Worm (Caenorhabditis elegans) whole organism, dauer: ENCODE measurements around the gene clec-185.

Source experiments
- unc-62 ChIP-seq: sonication (generic microtip); optimal IDR thresholded peaks from 2 replicates; lab custom pipeline; 2017; ENCODE audit warnings: missing biosample characterization, missing genetic modification reagents, missing genetic modification characterization

The clec-185 gene

ce11 chrIV:12427687-12428284 lies 10.7 kb upstream of the clec-185 start:
- no peak for TF ChIP-seq unc-62 (GFP tag; lab: Kevin White, UChicago)

- no peak for TF ChIP-seq unc-62 (GFP tag; lab: Kevin White, UChicago)
Measured at ce11 chrIV:12428467-12428866, 10.0 kb upstream of the clec-185 start, which contains the start of gene col-130. TSS of gene col-130 (minus strand) at chrIV:12428516.

DNA sequence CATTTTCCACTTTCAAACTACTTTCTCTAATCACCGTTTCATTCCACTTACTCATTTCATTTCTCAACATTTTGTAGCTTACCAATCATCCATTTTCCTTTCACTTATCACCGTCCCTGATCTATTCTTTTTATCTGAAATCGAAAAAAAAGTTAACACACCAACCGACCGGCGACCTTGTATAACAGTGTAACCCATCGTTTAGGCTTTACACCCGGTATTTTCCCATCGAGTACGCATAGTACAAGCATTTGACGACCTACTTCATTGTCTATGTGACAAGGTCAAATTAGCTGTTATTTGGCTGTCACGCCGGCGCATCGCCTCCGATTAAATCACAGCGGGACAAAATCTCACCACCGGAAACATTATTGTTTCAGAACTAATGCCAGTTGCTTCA lies 9.0 kb upstream of the clec-185 start:
- no peak for TF ChIP-seq unc-62 (GFP tag; lab: Kevin White, UChicago)

DNA sequence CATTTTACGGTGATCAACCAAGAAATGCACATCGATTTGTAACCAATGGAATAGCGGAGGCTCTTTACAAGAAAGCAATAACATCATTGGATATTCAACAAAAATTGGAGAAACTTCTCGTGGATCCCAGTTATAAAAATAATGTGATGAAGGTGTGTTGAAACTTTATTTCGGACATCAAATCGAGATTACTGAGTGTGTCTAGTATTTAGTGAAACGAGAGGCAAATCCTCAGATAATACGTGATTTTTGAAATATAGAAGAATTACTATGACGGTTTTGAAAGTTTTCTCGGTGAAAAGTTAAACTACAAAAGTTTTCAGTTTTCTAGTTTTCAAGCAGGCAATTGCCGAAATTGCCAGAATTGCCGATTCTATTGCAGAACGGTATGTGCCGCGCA lies 6.7 kb upstream of the clec-185 start:
- no peak for TF ChIP-seq unc-62 (GFP tag; lab: Kevin White, UChicago)

DNA sequence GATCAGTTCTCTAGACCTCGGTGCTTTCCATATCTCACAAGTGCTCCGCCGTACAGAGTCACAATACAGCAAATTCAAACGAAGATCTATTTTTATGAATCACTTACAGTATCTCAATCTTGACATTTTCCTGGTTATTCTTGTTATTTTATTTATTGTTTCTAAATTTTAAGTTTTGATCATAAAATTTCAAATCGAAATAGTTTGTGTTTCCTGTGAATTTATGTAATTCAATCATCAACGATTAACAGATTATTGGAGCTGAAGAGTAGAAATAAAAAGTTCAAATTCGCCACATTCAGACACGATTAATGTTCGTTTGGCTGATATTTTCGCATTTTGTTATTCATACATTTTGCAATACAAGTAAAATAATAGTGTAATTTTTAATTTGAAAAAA lies 6.1 kb upstream of the clec-185 start, which contains the start of gene clec-184:
clec-184 (plus strand) TSS at position 301 of the 400 bp plus-strand sequence.
- no peak for TF ChIP-seq unc-62 (GFP tag; lab: Kevin White, UChicago)

ce11 chrIV:12435442-12435841 lies 3.0 kb upstream of the clec-185 start, which contains the start of gene irg-4:
TSS of gene irg-4 (plus strand) at chrIV:12435833.
- no peak for TF ChIP-seq unc-62 (GFP tag; lab: Kevin White, UChicago)

ce11 chrIV:12441715-12442114 lies 3.3 kb downstream of the clec-185 start, which contains the start of gene C25G4.17:
TSS of gene C25G4.17 (plus strand) at chrIV:12442015.
- TF ChIP-seq unc-62 (GFP tag; lab: Kevin White, UChicago): no peak

DNA sequence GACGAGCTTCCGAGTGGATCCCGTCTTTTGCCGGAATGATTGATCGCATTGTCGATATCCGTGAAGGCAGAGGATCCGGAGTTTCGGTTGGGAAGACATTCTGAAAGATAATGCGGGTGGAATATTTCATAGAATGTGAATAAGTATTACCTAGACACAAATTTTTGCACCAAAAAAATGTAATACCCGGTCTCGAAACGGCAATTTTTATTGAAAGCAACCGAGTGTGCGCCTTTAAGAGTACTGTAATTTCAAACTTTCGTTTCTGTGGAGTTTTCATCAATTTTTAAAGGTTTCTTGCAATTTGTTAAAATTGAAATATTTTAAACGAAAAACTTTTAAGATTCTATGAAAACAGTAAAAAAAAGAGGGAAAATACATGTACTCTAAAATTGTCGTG lies 5.5 kb downstream of the clec-185 start, which contains the start of gene C25G4.2:
C25G4.2 (minus strand) TSS at position 100 of the 400 bp plus-strand sequence.
- TF ChIP-seq unc-62 (GFP tag; lab: Kevin White, UChicago): no peak

DNA sequence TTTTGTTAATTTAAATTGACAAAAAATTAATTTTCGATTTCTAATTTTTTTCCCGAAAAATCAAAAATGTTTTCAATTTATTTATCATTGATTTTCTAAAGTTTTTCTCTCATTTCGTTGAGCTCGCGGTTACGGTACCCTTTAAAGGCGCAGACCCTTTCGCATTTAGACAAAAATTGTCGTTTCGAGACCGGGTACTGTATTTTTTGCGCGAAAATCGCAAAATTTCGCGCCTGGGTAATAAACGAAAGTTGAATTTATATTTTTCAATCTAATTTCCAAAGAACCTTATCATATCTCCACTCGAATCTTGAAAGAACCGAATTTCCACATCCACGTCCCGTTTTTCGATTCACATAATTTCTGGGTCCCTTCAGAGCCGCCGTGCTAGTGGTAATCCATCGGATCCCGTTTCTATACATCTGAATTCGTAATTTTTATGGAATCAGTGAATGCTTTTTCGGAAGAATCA lies 7.0 kb downstream of the clec-185 start, which contains the start of gene C25G4.3:
C25G4.3 (minus strand) TSS at position 422 of the 472 bp plus-strand sequence.
- TF ChIP-seq unc-62 (GFP tag; lab: Kevin White, UChicago): no peak

- no peak for TF ChIP-seq unc-62 (GFP tag; lab: Kevin White, UChicago)
Measured at ce11 chrIV:12451225-12451831, 12.9 kb downstream of the clec-185 start, which contains the start of gene dpy-26. TSS of gene dpy-26 (minus strand) at chrIV:12451335.

DNA sequence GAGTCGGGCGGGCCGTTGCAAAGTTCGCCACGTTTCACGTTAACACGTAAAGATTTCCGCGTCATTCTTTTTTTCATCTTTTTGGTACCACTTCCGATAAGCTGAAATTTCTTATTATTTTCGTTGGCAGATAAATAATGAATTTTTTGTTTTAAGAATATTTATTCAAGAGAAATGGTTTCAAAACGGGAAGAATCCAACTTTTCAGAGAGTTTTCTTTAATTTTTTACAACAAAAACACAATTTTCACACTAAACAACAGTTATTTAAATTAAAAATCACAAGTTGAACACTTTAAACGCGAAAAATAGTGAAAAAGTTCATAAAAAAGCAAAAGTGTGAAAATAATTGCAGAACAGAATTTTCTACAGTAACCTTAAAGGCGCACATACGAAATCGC lies 15.7 kb downstream of the clec-185 start, which contains the start of gene spe-44:
spe-44 (minus strand) TSS at position 101 of the 400 bp plus-strand sequence.
- TF ChIP-seq unc-62 (GFP tag; lab: Kevin White, UChicago): no peak

DNA sequence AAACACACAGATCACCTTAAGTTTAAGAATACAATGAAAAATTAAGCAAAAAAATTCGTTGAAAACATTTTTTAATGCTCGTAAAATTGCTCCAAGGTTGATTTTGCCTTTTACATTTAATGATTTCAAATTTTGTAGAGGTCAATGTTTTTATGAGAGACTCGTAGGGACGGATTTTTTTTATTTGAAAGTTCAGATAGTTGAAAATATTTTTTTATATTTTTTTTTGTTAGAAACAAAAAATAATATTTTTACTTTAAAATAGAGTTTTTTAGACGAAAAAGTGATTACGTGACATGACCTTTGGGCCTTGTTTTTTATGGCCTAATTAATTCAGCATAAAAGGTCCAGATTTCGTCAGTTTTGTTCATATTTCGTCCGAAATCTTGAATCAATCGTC lies 16.3 kb downstream of the clec-185 start, which contains the start of gene smz-1:
smz-1 (plus strand) TSS at position 301 of the 400 bp plus-strand sequence.
- TF ChIP-seq unc-62 (GFP tag; lab: Kevin White, UChicago): no peak

DNA sequence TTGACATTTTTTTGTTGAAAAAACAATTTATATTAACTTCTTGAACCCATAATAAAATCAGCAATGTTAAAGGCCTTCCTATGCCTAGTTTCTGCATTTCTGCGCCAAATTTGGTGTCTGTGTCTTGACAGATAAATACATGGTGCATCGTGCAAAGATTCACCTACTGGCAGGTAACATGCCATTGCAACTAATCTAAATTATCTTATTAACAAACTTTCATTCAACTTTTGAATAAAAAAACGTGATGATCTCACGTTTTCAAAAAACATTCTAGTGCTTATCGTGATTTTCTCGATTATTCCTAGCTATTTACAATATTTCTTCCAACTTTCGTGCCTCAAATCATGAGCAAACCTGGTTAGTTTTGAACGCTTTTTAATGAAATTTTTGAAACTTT lies 18.2 kb downstream of the clec-185 start, which contains the start of gene C25G4.7:
C25G4.7 (plus strand) TSS at position 301 of the 400 bp plus-strand sequence.
- no peak for TF ChIP-seq unc-62 (GFP tag; lab: Kevin White, UChicago)

- no peak for TF ChIP-seq unc-62 (GFP tag; lab: Kevin White, UChicago)
Measured at ce11 chrIV:12463370-12463769, 24.9 kb downstream of the clec-185 start, which contains the start of gene C25G4.8. TSS of gene C25G4.8 (minus strand) at chrIV:12463470.

DNA sequence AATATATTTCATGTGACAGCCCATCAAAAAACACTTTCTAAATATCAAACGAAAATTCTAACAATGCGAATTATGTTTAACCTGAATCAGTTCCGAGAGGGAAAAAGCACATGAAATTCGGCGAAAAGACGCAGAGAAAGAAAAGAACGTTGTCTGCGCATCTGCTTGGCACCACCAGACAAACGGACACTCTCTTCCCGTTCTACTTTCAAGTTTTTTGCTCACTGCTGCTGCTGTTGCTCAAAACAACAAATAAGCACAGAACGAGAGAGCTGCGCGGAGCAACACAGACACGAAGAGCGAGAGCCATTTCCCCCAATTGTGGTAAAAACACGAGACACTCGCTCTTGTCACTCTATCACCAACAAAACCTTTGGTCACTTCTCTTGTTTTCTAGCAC lies 26.4 kb downstream of the clec-185 start:
- TF ChIP-seq unc-62 (GFP tag; lab: Kevin White, UChicago): no peak

ce11 chrIV:12467761-12468160 lies 29.3 kb downstream of the clec-185 start:
- no peak for TF ChIP-seq unc-62 (GFP tag; lab: Kevin White, UChicago)
